Worm (Caenorhabditis elegans): Measurements from ENCODE around the gene pes-10.

DNA sequence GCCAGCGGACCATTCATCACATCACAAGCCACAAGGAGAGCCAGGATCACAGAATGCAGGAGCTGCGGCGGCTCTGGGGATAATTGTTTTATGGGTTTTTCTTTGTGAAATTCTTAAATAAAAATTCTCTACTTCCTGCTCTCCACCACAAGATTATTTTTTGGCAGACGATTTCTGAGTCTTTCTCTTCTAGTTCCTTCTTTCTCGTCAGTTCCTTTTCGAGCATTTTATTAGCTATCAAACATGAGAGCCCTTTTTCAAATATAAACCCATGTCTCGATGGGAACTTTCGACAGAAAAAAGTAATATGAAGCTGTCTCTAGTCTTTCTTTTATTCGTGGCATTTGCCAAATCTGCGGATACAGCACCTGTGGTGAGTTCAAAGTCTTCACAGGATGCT, 40.8 kb upstream of the pes-10 start, which contains the start of gene F35C5.3:
- TF ChIP-seq ztf-11 (tag; optimal IDR thresholded peaks at IDR 0.05) (no peak), skn-1 (tag; optimal IDR thresholded peaks at IDR 0.05) (no peak), eor-1 (tag; optimal IDR thresholded peaks at IDR 0.05) (no peak), nhr-43 (tag; optimal IDR thresholded peaks at IDR 0.05; ENCODE audit: poor library complexity, severe bottlenecking) (no peak), nhr-237 (tag; optimal IDR thresholded peaks at IDR 0.05) (no peak), ama-1 (optimal IDR thresholded peaks at IDR 0.05) (no peak), pqm-1 (tag; optimal IDR thresholded peaks at IDR 0.05) (no peak), elt-2 (tag; optimal IDR thresholded peaks at IDR 0.05) (no peak), pha-4 (tag; optimal IDR thresholded peaks at IDR 0.05) (no peak), unc-62 (GFP tag; optimal IDR thresholded peaks at IDR 0.05) (no peak), unc-39 (tag; optimal IDR thresholded peaks at IDR 0.05) (no peak), ceh-16 (tag; optimal IDR thresholded peaks at IDR 0.05) (no peak), elt-3 (tag; optimal IDR thresholded peaks at IDR 0.05) (no peak)
